Worm (Caenorhabditis elegans) whole organism, L1 larva: Measurements from ENCODE around the gene msp-64.
A peak's percentile ranks its signal among the peaks of the same experiment; 100 is the strongest.

ENCODE experiments used
- C34B4.2 ChIP-seq: sonication (generic microtip); optimal IDR thresholded peaks from 2 replicates; lab custom pipeline; 2017; ENCODE audit warnings: mild to moderate bottlenecking, missing genetic modification characterization, missing compliant biosample characterization
- Y116A8C.19 ChIP-seq: sonication (generic microtip); optimal IDR thresholded peaks from 2 replicates; lab custom pipeline; 2016; ENCODE audit warnings: missing compliant biosample characterization, missing genetic modification characterization, borderline replicate concordance
- aha-1 ChIP-seq: fragments of 150-350 bp; optimal IDR thresholded peaks from 2 replicates; lab custom pipeline; 2014; ENCODE audit warnings: missing biosample characterization, missing genetic modification characterization
- ceh-63 ChIP-seq: fragments of 200-800 bp; sonication (Bioruptor generic); optimal IDR thresholded peaks from 2 replicates; lab custom pipeline; 2018; ENCODE audit warnings: mild to moderate bottlenecking, missing genetic modification characterization, missing compliant biosample characterization
- ceh-8 ChIP-seq: fragments of 200-800 bp; sonication (Bioruptor generic); optimal IDR thresholded peaks from 2 replicates; lab custom pipeline; 2018; ENCODE audit warnings: mild to moderate bottlenecking, missing genetic modification characterization, moderate library complexity, missing compliant biosample characterization
- ceh-82 ChIP-seq, 3 experiments: fragments of 150-350 bp in 1 of 3; sonication (generic microtip) in 2 of 3; optimal IDR thresholded peaks; 2 replicates each; lab custom pipeline; 2014 to 2017; ENCODE audit warnings: missing biosample characterization in 3 of 3, missing genetic modification characterization in 3 of 3
- ceh-90 ChIP-seq: sonication (generic microtip); optimal IDR thresholded peaks from 2 replicates; lab custom pipeline; 2016; ENCODE audit warnings: missing genetic modification characterization, missing compliant biosample characterization
- dpl-1 ChIP-seq, 3 experiments: fragments of 150-350 bp in 2 of 3; sonication (generic microtip) in 1 of 3; optimal IDR thresholded peaks; 2 replicates each; lab custom pipeline; 2014 to 2017; ENCODE audit warnings: missing biosample characterization in 3 of 3, missing genetic modification characterization in 3 of 3, missing genetic modification reagents in 3 of 3
- efl-3 ChIP-seq: fragments of 200-800 bp; sonication (Bioruptor generic); optimal IDR thresholded peaks from 2 replicates; lab custom pipeline; 2018; ENCODE audit warnings: mild to moderate bottlenecking, missing genetic modification characterization, missing compliant biosample characterization
- egl-13 ChIP-seq: sonication (generic microtip); optimal IDR thresholded peaks from 2 replicates; lab custom pipeline; 2016; ENCODE audit warnings: missing genotype, missing genetic modification reagents, missing genetic modification characterization, missing compliant biosample characterization
- elt-2 ChIP-seq: sonication (generic microtip); optimal IDR thresholded peaks from 2 replicates; lab custom pipeline; 2016; ENCODE audit warnings: missing genetic modification characterization, mild to moderate bottlenecking, inconsistent platforms, missing compliant biosample characterization, missing genetic modification reagents
- ets-5 ChIP-seq: fragments of 200-800 bp; sonication (Bioruptor generic); IDR thresholded peaks from 2 replicates; pipeline ENCODE4 v1.3.6; 2022; ENCODE audit warnings: missing genetic modification characterization, missing compliant biosample characterization
- fkh-4 ChIP-seq: sonication (generic microtip); optimal IDR thresholded peaks from 2 replicates; lab custom pipeline; 2016; ENCODE audit warnings: missing compliant biosample characterization, missing genetic modification characterization, borderline replicate concordance
- fkh-8 ChIP-seq: sonication (generic microtip); optimal IDR thresholded peaks from 2 replicates; lab custom pipeline; 2016; ENCODE audit warnings: mild to moderate bottlenecking, missing genetic modification characterization, missing compliant biosample characterization
- fos-1 ChIP-seq: fragments of 150-350 bp; optimal IDR thresholded peaks from 2 replicates; lab custom pipeline; 2014; ENCODE audit warnings: missing biosample characterization, missing genetic modification characterization
- grh-1 ChIP-seq: fragments of 200-800 bp; sonication (Bioruptor generic); IDR thresholded peaks from 2 replicates; pipeline ENCODE4 v1.3.6; 2022; ENCODE audit warnings: missing genetic modification reagents, missing genetic modification characterization, missing compliant biosample characterization
- hlh-4 ChIP-seq: sonication (generic microtip); optimal IDR thresholded peaks from 2 replicates; lab custom pipeline; 2016; ENCODE audit warnings: mild to moderate bottlenecking, missing genetic modification characterization, missing compliant biosample characterization
- irx-1 ChIP-seq: sonication (generic microtip); optimal IDR thresholded peaks from 2 replicates; lab custom pipeline; 2016; ENCODE audit warnings: missing genetic modification characterization, missing compliant biosample characterization
- isw-1 ChIP-seq: fragments of 200-800 bp; sonication (Bioruptor generic); IDR thresholded peaks from 2 replicates; pipeline ENCODE4 v1.3.6; 2022; ENCODE audit warnings: missing genetic modification characterization, missing compliant biosample characterization
- jun-1 ChIP-seq: fragments of 150-350 bp; optimal IDR thresholded peaks from 2 replicates; lab custom pipeline; 2014; ENCODE audit warnings: missing biosample characterization, missing genetic modification reagents, missing genetic modification characterization
- lin-14 ChIP-seq: fragments of 200-800 bp; sonication (Bioruptor generic); optimal IDR thresholded peaks from 2 replicates; lab custom pipeline; 2018; ENCODE audit warnings: mild to moderate bottlenecking, missing genetic modification characterization, moderate library complexity, missing compliant biosample characterization
- lin-35 ChIP-seq, 2 experiments: fragments of 150-350 bp; optimal IDR thresholded peaks; 2 replicates each; lab custom pipeline; 2014; ENCODE audit warnings: missing biosample characterization in 2 of 2, missing genetic modification characterization in 2 of 2, missing genetic modification reagents in 2 of 2
- lin-39 ChIP-seq: fragments of 150-350 bp; optimal IDR thresholded peaks from 2 replicates; lab custom pipeline; 2014; ENCODE audit warnings: missing biosample characterization, missing genetic modification reagents, missing genetic modification characterization
- lsy-2 ChIP-seq, 2 experiments: fragments of 150-350 bp; optimal IDR thresholded peaks; 2 replicates each; lab custom pipeline; 2014; ENCODE audit warnings: missing biosample characterization in 2 of 2, missing genetic modification characterization in 2 of 2
- mab-9 ChIP-seq: fragments of 200-800 bp; sonication (Bioruptor generic); IDR thresholded peaks from 2 replicates; pipeline ENCODE4 v1.3.6; 2022; ENCODE audit warnings: missing genetic modification reagents, missing genetic modification characterization, missing compliant biosample characterization
- mdl-1 ChIP-seq, 2 experiments: fragments of 150-350 bp; optimal IDR thresholded peaks; 2 replicates each; lab custom pipeline; 2014 to 2017; ENCODE audit warnings: missing biosample characterization in 2 of 2, missing genetic modification characterization in 2 of 2, inconsistent platforms in 1 of 2
- mep-1 ChIP-seq: fragments of 150-350 bp; optimal IDR thresholded peaks from 2 replicates; lab custom pipeline; 2014; ENCODE audit warnings: missing biosample characterization, missing genetic modification characterization
- nhr-11 ChIP-seq: fragments of 150-350 bp; optimal IDR thresholded peaks from 2 replicates; lab custom pipeline; 2014; ENCODE audit warnings: missing biosample characterization, missing genetic modification characterization
- nhr-12 ChIP-seq: sonication (generic microtip); optimal IDR thresholded peaks from 2 replicates; lab custom pipeline; 2017; ENCODE audit warnings: missing biosample characterization, missing genetic modification characterization
- nhr-19 ChIP-seq: fragments of 200-800 bp; sonication (Bioruptor generic); conservative IDR thresholded peaks from 2 replicates; pipeline ENCODE4 v1.3.6; 2022; ENCODE audit warnings: missing genetic modification characterization, missing compliant biosample characterization
- nhr-20 ChIP-seq: sonication (generic microtip); optimal IDR thresholded peaks from 2 replicates; lab custom pipeline; 2016; ENCODE audit warnings: mild to moderate bottlenecking, missing genetic modification characterization, missing compliant biosample characterization
- nhr-47 ChIP-seq: sonication (generic microtip); optimal IDR thresholded peaks from 2 replicates; lab custom pipeline; 2016; ENCODE audit warnings: mild to moderate bottlenecking, missing genetic modification characterization, moderate library complexity, missing compliant biosample characterization
- nhr-71 ChIP-seq: sonication (generic microtip); optimal IDR thresholded peaks from 2 replicates; lab custom pipeline; 2016; ENCODE audit warnings: mild to moderate bottlenecking, missing genetic modification characterization, moderate library complexity, missing compliant biosample characterization
- nhr-76 ChIP-seq: sonication (generic microtip); optimal IDR thresholded peaks from 2 replicates; lab custom pipeline; 2017; ENCODE audit warnings: missing biosample characterization, missing genetic modification characterization
- nhr-77 ChIP-seq: fragments of 150-350 bp; optimal IDR thresholded peaks from 2 replicates; lab custom pipeline; 2014; ENCODE audit warnings: missing biosample characterization, missing genetic modification characterization
- nhr-85 ChIP-seq: sonication (generic microtip); peaks from one replicate; lab custom pipeline; 2016; ENCODE audit warnings: missing genetic modification characterization, inconsistent platforms, missing compliant biosample characterization
- nhr-90 ChIP-seq: sonication (generic microtip); optimal IDR thresholded peaks from 2 replicates; lab custom pipeline; 2016; ENCODE audit warnings: mild to moderate bottlenecking, missing genetic modification characterization, missing compliant biosample characterization; ENCODE audit not compliant: poor library complexity
- pag-3 ChIP-seq: sonication (generic microtip); optimal IDR thresholded peaks from 2 replicates; lab custom pipeline; 2017; ENCODE audit warnings: missing genetic modification characterization, mild to moderate bottlenecking, missing compliant biosample characterization, antibody characterized with exemption, borderline replicate concordance; ENCODE audit not compliant: insufficient read depth
- skn-1 ChIP-seq: fragments of 150-350 bp; optimal IDR thresholded peaks from 2 replicates; lab custom pipeline; 2014; ENCODE audit warnings: missing biosample characterization, missing genetic modification characterization
- snpc-4 ChIP-seq: fragments of 150-350 bp; optimal IDR thresholded peaks from 2 replicates; lab custom pipeline; 2014; ENCODE audit warnings: missing biosample characterization, missing genetic modification characterization
- snu-23 ChIP-seq: sonication (generic microtip); optimal IDR thresholded peaks from 2 replicates; lab custom pipeline; 2016; ENCODE audit warnings: missing genetic modification characterization, missing compliant biosample characterization
- sox-4 ChIP-seq: sonication (generic microtip); optimal IDR thresholded peaks from 2 replicates; lab custom pipeline; 2016; ENCODE audit warnings: missing genetic modification characterization, missing compliant biosample characterization
- sup-37 ChIP-seq: fragments of 200-800 bp; sonication (Bioruptor generic); optimal IDR thresholded peaks from 2 replicates; lab custom pipeline; 2018; ENCODE audit warnings: mild to moderate bottlenecking, missing genetic modification characterization, missing compliant biosample characterization
- swsn-7 ChIP-seq: sonication (generic microtip); optimal IDR thresholded peaks from 2 replicates; lab custom pipeline; 2016; ENCODE audit warnings: missing genetic modification characterization, missing compliant biosample characterization
- unc-98 ChIP-seq: fragments of 200-800 bp; sonication (Bioruptor generic); IDR thresholded peaks from 2 replicates; pipeline ENCODE4 v1.3.6; 2022; ENCODE audit warnings: missing genetic modification characterization, missing compliant biosample characterization
- xbp-1 ChIP-seq: sonication (generic microtip); optimal IDR thresholded peaks from 2 replicates; lab custom pipeline; 2016; ENCODE audit warnings: missing genetic modification characterization, missing compliant biosample characterization
- zag-1 ChIP-seq: fragments of 150-350 bp; optimal IDR thresholded peaks from 2 replicates; lab custom pipeline; 2014; ENCODE audit warnings: missing biosample characterization, missing genetic modification characterization
- zip-4 ChIP-seq: fragments of 200-800 bp; sonication (Bioruptor generic); optimal IDR thresholded peaks from 2 replicates; lab custom pipeline; 2018; ENCODE audit warnings: mild to moderate bottlenecking, missing genetic modification characterization, moderate library complexity, missing compliant biosample characterization
- ztf-4 ChIP-seq: fragments of 150-350 bp; optimal IDR thresholded peaks from 2 replicates; lab custom pipeline; 2014; ENCODE audit warnings: missing biosample characterization, missing genetic modification characterization

The msp-64 gene

ce11 chrII:5781935-5782921, 27.9 kb downstream of the msp-64 start, which contains the start of gene K05F1.6 (continued):
- no peak for TF ChIP-seq C34B4.2 (tag; lab: Kevin White, UChicago)
- no peak for TF ChIP-seq mab-9 (GFP tag; lab: Robert Waterston, UW)
- peak; percentile 1 for TF ChIP-seq jun-1 (tag; lab: Kevin White, UChicago)
- TF ChIP-seq ceh-8 (GFP tag; lab: Kevin White, UChicago): peak; percentile 19
- peak; percentile 65 for TF ChIP-seq nhr-90 (tag; lab: Kevin White, UChicago)
- TF ChIP-seq nhr-85 (tag; lab: Kevin White, UChicago): peak; percentile 53
- TF ChIP-seq skn-1: peak; percentile 11
- TF ChIP-seq fos-1 (tag; lab: Kevin White, UChicago): peak; percentile 29
- no peak for TF ChIP-seq ets-5
- TF ChIP-seq mdl-1 (tag; optimal IDR thresholded peaks at IDR 0.05; lab: Kevin White, UChicago): peak in 1 of 2 experiments; percentile 58
- TF ChIP-seq egl-13 (tag; lab: Kevin White, UChicago): peak; percentile 44
- TF ChIP-seq lin-14 (GFP tag; lab: Kevin White, UChicago): peak; percentile 56
- TF ChIP-seq sup-37 (GFP tag; lab: Kevin White, UChicago): peak; percentile 6
- no peak for TF ChIP-seq fkh-4 (tag; lab: Kevin White, UChicago)
- TF ChIP-seq nhr-20 (tag; lab: Kevin White, UChicago): peak; percentile 55
- no peak for TF ChIP-seq nhr-11 (tag; lab: Kevin White, UChicago)
- peak; percentile 19 for TF ChIP-seq zip-4 (GFP tag; lab: Kevin White, UChicago)
- TF ChIP-seq nhr-76: peak; percentile 20
- TF ChIP-seq grh-1: 0 out of 2 replicates have a peak, but pooled peaks have one; percentile 45
- TF ChIP-seq ztf-4 (tag; lab: Kevin White, UChicago): peak; percentile 15
- peak; percentile 52 for TF ChIP-seq mep-1 (tag; lab: Kevin White, UChicago)
- TF ChIP-seq fkh-8: peak; percentile 41
- TF ChIP-seq lsy-2 (tag; optimal IDR thresholded peaks at IDR 0.05; lab: Kevin White, UChicago): peak in 1 of 2 experiments; percentile 52
- TF ChIP-seq snpc-4 (tag; lab: Kevin White, UChicago): no peak
- TF ChIP-seq Y116A8C.19 (tag; lab: Kevin White, UChicago): no peak
- TF ChIP-seq efl-3 (GFP tag; lab: Kevin White, UChicago): no peak
- no peak for TF ChIP-seq lin-39 (tag; lab: Kevin White, UChicago)
- TF ChIP-seq sox-4 (tag; lab: Kevin White, UChicago): no peak
- no peak for TF ChIP-seq pag-3
- no peak for TF ChIP-seq hlh-4
- peak; percentile 70 for TF ChIP-seq elt-2 (tag; lab: Kevin White, UChicago)
- no peak for TF ChIP-seq ceh-63 (GFP tag; lab: Kevin White, UChicago)
- TF ChIP-seq nhr-47 (tag; lab: Kevin White, UChicago): peak; percentile 73

- TF ChIP-seq zag-1 (tag; lab: Kevin White, UChicago): no peak
- TF ChIP-seq irx-1 (tag; lab: Kevin White, UChicago): no peak
- no peak for TF ChIP-seq ceh-90 (tag; lab: Kevin White, UChicago)
- TF ChIP-seq ceh-8 (GFP tag; lab: Kevin White, UChicago): no peak
- peak in 1 of 3 experiments; percentile 3 for TF ChIP-seq dpl-1 (GFP tag; optimal IDR thresholded peaks at IDR 0.05; lab: Kevin White, UChicago)
- peak; percentile 17; the same call in 1 of the 2 replicates for TF ChIP-seq nhr-19 (GFP tag; lab: Robert Waterston, UW)
- peak in 1 of 2 experiments; percentile 8 for TF ChIP-seq lin-35 (GFP tag; optimal IDR thresholded peaks at IDR 0.05; lab: Kevin White, UChicago)
- TF ChIP-seq xbp-1 (tag; lab: Kevin White, UChicago): peak; percentile 31
- no peak for TF ChIP-seq unc-98 (GFP tag; lab: Robert Waterston, UW)
- TF ChIP-seq ceh-63 (GFP tag; lab: Kevin White, UChicago): peak; percentile 9
- peak; percentile 51 for TF ChIP-seq nhr-47 (tag; lab: Kevin White, UChicago)
- TF ChIP-seq nhr-71: peak; percentile 51
- peak in 2 of 3 experiments; percentile 22 to 55 for TF ChIP-seq ceh-82 (tag; optimal IDR thresholded peaks at IDR 0.05; lab: Kevin White, UChicago)
- no peak for TF ChIP-seq aha-1 (tag; lab: Kevin White, UChicago)
- no peak for TF ChIP-seq grh-1
- TF ChIP-seq nhr-11 (tag; lab: Kevin White, UChicago): no peak
- 0 out of 2 replicates have a peak, but pooled peaks have one; percentile 4 for TF ChIP-seq isw-1 (GFP tag; lab: Robert Waterston, UW)
- peak; percentile 48 for TF ChIP-seq snu-23
- peak; percentile 47 for TF ChIP-seq fkh-8
- no peak for TF ChIP-seq nhr-12
- TF ChIP-seq swsn-7 (tag; lab: Kevin White, UChicago): peak; percentile 38
- no peak for TF ChIP-seq nhr-77
Observed at ce11 chrII:5779866-5780265, 30.3 kb downstream of the msp-64 start.
